Fruit fly (Drosophila melanogaster): ENCODE measurements around the gene subdued.

Gene subdued

DNA sequence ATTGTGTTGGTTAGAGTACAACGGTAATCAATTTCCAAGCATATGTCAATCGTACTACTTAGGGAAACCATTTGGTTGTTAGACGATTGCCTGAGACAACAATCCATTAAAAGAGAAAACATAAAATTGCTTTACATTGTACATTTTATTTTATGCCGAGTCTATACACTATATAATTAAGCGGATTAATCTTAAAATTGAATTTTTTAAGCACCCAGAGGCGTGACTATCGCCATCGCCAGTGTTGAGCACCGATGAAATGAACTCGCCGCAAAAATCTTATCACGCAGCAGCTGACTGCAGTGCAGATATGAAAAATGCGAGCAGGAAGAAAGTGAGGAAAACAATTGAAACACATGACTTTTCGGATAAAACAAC lies 360 bp upstream of the subdued start (continued):
- peak; percentile 14 for TF ChIP-seq Sin3A (optimal IDR thresholded peaks at IDR 0.05)
- no peak for TF ChIP-seq wor (GFP tag; IDR thresholded peaks at IDR 0.05)
- TF ChIP-seq E2f2 (GFP tag; IDR thresholded peaks at IDR 0.05): peak; percentile 70
- TF ChIP-seq rib (GFP tag; IDR thresholded peaks at IDR 0.05): peak; percentile 38; the same call in 1 of the 2 replicates
- no peak for TF ChIP-seq Meics (GFP tag; optimal IDR thresholded peaks at IDR 0.05)
- no peak for TF ChIP-seq nom (GFP tag; optimal IDR thresholded peaks at IDR 0.05)
- TF ChIP-seq CG10366 (GFP tag; IDR thresholded peaks at IDR 0.05): peak; percentile 11; the same call in 1 of the 2 replicates
- TF ChIP-seq Gug (GFP tag; IDR thresholded peaks at IDR 0.05): no peak
- no peak for TF ChIP-seq ERR (GFP tag; optimal IDR thresholded peaks at IDR 0.05)
- TF ChIP-seq CG6272 (GFP tag; IDR thresholded peaks at IDR 0.05): no peak
- TF ChIP-seq Hr39 (optimal IDR thresholded peaks at IDR 0.05): no peak
- TF ChIP-seq CG16813 (GFP tag; IDR thresholded peaks at IDR 0.05; ENCODE audit: partially characterized antibody): peak; percentile 69
- TF ChIP-seq CG3065 (GFP tag; optimal IDR thresholded peaks at IDR 0.05): no peak
- no peak for TF ChIP-seq CG18599 (GFP tag; optimal IDR thresholded peaks at IDR 0.05)
- no peak for TF ChIP-seq fd96Cb (tag; optimal IDR thresholded peaks at IDR 0.05)
- TF ChIP-seq NC2β (GFP tag; optimal IDR thresholded peaks at IDR 0.05): no peak
- TF ChIP-seq Deaf1 (tag; optimal IDR thresholded peaks at IDR 0.05): no peak
- no peak for TF ChIP-seq ara (GFP tag; IDR thresholded peaks at IDR 0.05)
- peak; percentile 14 for TF ChIP-seq CG11723 (GFP tag; optimal IDR thresholded peaks at IDR 0.05)
- TF ChIP-seq CG17612 (GFP tag; IDR thresholded peaks at IDR 0.05): no peak
- no peak for TF ChIP-seq ken (GFP tag; IDR thresholded peaks at IDR 0.05)
- TF ChIP-seq CG7786 (GFP tag; optimal IDR thresholded peaks at IDR 0.05): peak; percentile 1
- peak; percentile 7 for TF ChIP-seq phol (tag; optimal IDR thresholded peaks at IDR 0.05)
- no peak for TF ChIP-seq CG4404 (GFP tag; IDR thresholded peaks at IDR 0.05)
- no peak for TF ChIP-seq pan (optimal IDR thresholded peaks at IDR 0.05)
- TF ChIP-seq pan (GFP tag; optimal IDR thresholded peaks at IDR 0.05 in 1 of 2, IDR thresholded peaks at IDR 0.05 in 1 of 2): peak in 1 of 2 experiments; percentile 31
- no peak for TF ChIP-seq trh (GFP tag; optimal IDR thresholded peaks at IDR 0.05)
- TF ChIP-seq Ptx1 (GFP tag; IDR thresholded peaks at IDR 0.05): no peak
- TF ChIP-seq exex (tag; optimal IDR thresholded peaks at IDR 0.05): no peak
- TF ChIP-seq mld (GFP tag; IDR thresholded peaks at IDR 0.05; ENCODE audit: partially characterized antibody): peak; percentile 67; the same call in 2 of the 3 replicates
- peak; percentile 80 for TF ChIP-seq CG13287 (GFP tag; IDR thresholded peaks at IDR 0.05; ENCODE audit: partially characterized antibody)
- TF ChIP-seq unc-4 (GFP tag; IDR thresholded peaks at IDR 0.05; ENCODE audit: partially characterized antibody): peak; percentile 64
- peak; percentile 76 for TF ChIP-seq CG12155 (GFP tag; optimal IDR thresholded peaks at IDR 0.05)
- TF ChIP-seq bsh (GFP tag; optimal IDR thresholded peaks at IDR 0.05): no peak
- TF ChIP-seq H2.0 (GFP tag; IDR thresholded peaks at IDR 0.05): no peak
- peak; percentile 80; the same call in 2 of the 3 replicates for TF ChIP-seq knrl (GFP tag; IDR thresholded peaks at IDR 0.05; ENCODE audit: partially characterized antibody)
- TF ChIP-seq Xrp1 (GFP tag; IDR thresholded peaks at IDR 0.05): 0 out of 2 replicates have a peak, but pooled peaks have one; percentile 11
- no peak for TF ChIP-seq ftz-f1 (GFP tag; optimal IDR thresholded peaks at IDR 0.05)
- TF ChIP-seq gfzf (GFP tag; optimal IDR thresholded peaks at IDR 0.05): no peak
- peak; percentile 62 for TF ChIP-seq CG34224 (GFP tag; IDR thresholded peaks at IDR 0.05; ENCODE audit: partially characterized antibody)
- TF ChIP-seq BEAF-32 (GFP tag; optimal IDR thresholded peaks at IDR 0.05): peak; percentile 75
- TF ChIP-seq dimm (GFP tag; IDR thresholded peaks at IDR 0.05): no peak
- peak; percentile 1 for TF ChIP-seq Lhr (GFP tag; optimal IDR thresholded peaks at IDR 0.05)
- TF ChIP-seq ab (GFP tag; optimal IDR thresholded peaks at IDR 0.05): no peak
- TF ChIP-seq zfh1 (GFP tag; IDR thresholded peaks at IDR 0.05): peak; percentile 42; the same call in 1 of the 3 replicates
- TF ChIP-seq Mrtf (GFP tag; IDR thresholded peaks at IDR 0.05): 0 out of 3 replicates have a peak, but pooled peaks have one; percentile 26
- TF ChIP-seq CG14710 (tag; optimal IDR thresholded peaks at IDR 0.05): peak; percentile 8
- peak; percentile 3 for TF ChIP-seq Ets97D (GFP tag; optimal IDR thresholded peaks at IDR 0.05)
- no peak for TF ChIP-seq emc (GFP tag; optimal IDR thresholded peaks at IDR 0.05)
- TF ChIP-seq CG42726 (GFP tag; IDR thresholded peaks at IDR 0.05; ENCODE audit: partially characterized antibody): peak; percentile 52; the same call in 1 of the 2 replicates
- no peak for TF ChIP-seq Nf-YB (GFP tag; optimal IDR thresholded peaks at IDR 0.05)

Data from whole organism, embryonic.